Fruit fly (Drosophila melanogaster) whole organism, prepupa: Measurements from ENCODE around the gene CG46303.
A peak's percentile ranks its signal among the peaks of the same experiment; 100 is the strongest.

Experiments
- Blimp-1 ChIP-seq: fragments of 200-800 bp; sonication (Bioruptor generic); optimal IDR thresholded peaks from 3 replicates; lab custom pipeline; 2017; ENCODE audit warnings: missing biosample characterization, missing genetic modification characterization, mild to moderate bottlenecking, moderate library complexity, missing genetic modification reagents
- CG10631 ChIP-seq: fragments of 200-800 bp; sonication (Bioruptor generic); optimal IDR thresholded peaks from 2 replicates; lab custom pipeline; 2016; ENCODE audit warnings: missing biosample characterization, missing genetic modification characterization
- CG10669 ChIP-seq: fragments of 200-800 bp; sonication (Bioruptor generic); optimal IDR thresholded peaks from 3 replicates; lab custom pipeline; 2018; ENCODE audit warnings: missing biosample characterization, mild to moderate bottlenecking, missing genetic modification characterization, moderate library complexity
- CG11294 ChIP-seq: fragments of 200-800 bp; sonication (Bioruptor generic); IDR thresholded peaks from 2 replicates; pipeline ENCODE4 v1.3.6; 2022; ENCODE audit warnings: missing biosample characterization, missing genetic modification characterization
- CG11762 ChIP-seq: fragments of 200-800 bp; sonication (Bioruptor generic); optimal IDR thresholded peaks from 3 replicates; lab custom pipeline; 2016; ENCODE audit warnings: missing biosample characterization, missing genetic modification characterization; ENCODE audit not compliant: insufficient read depth
- CG11902 ChIP-seq: fragments of 200-800 bp; sonication (Bioruptor generic); optimal IDR thresholded peaks from 3 replicates; lab custom pipeline; 2016; ENCODE audit warnings: missing biosample characterization, missing genetic modification characterization
- CG15336 ChIP-seq: fragments of 200-800 bp; sonication (Bioruptor generic); IDR thresholded peaks from 2 replicates; pipeline ENCODE4 v1.3.6; 2022; ENCODE audit warnings: missing biosample characterization, missing genetic modification characterization
- CG16779 ChIP-seq: fragments of 200-800 bp; sonication (Bioruptor generic); optimal IDR thresholded peaks from 3 replicates; lab custom pipeline; 2017; ENCODE audit warnings: missing biosample characterization, mild to moderate bottlenecking, missing genetic modification characterization
- CG31627 ChIP-seq: fragments of 200-800 bp; sonication (Bioruptor generic); optimal IDR thresholded peaks from 3 replicates; lab custom pipeline; 2016; ENCODE audit warnings: missing biosample characterization, missing genetic modification characterization
- CG34406 ChIP-seq: fragments of 200-800 bp; sonication (Bioruptor generic); optimal IDR thresholded peaks from 3 replicates; lab custom pipeline; 2016; ENCODE audit warnings: missing biosample characterization, missing genetic modification characterization
- CG3919 ChIP-seq: fragments of 200-800 bp; sonication (Bioruptor generic); optimal IDR thresholded peaks from 3 replicates; lab custom pipeline; 2016; ENCODE audit warnings: missing biosample characterization, missing genetic modification characterization
- CG4318 ChIP-seq: fragments of 200-800 bp; sonication (Bioruptor generic); optimal IDR thresholded peaks from 3 replicates; lab custom pipeline; 2017; ENCODE audit warnings: missing biosample characterization, mild to moderate bottlenecking, missing genetic modification characterization
- CG6163 ChIP-seq: fragments of 200-800 bp; sonication (Bioruptor generic); IDR thresholded peaks from 3 replicates; pipeline ENCODE4 v1.3.6; 2022; ENCODE audit warnings: missing biosample characterization, missing genetic modification characterization
- CG6792 ChIP-seq: fragments of 200-800 bp; sonication (Bioruptor generic); optimal IDR thresholded peaks from 3 replicates; lab custom pipeline; 2016; ENCODE audit warnings: missing biosample characterization, missing genetic modification characterization
- CG6808 ChIP-seq: fragments of 200-800 bp; sonication (Bioruptor generic); optimal IDR thresholded peaks from 3 replicates; lab custom pipeline; 2017; ENCODE audit warnings: missing biosample characterization, missing genetic modification characterization, mild to moderate bottlenecking, moderate library complexity, missing genetic modification reagents
- CG9139 ChIP-seq: fragments of 200-800 bp; sonication (Bioruptor generic); optimal IDR thresholded peaks from 3 replicates; lab custom pipeline; 2017; ENCODE audit warnings: missing biosample characterization, mild to moderate bottlenecking, missing genetic modification characterization
- Eip75B ChIP-seq: fragments of 200-800 bp; sonication (Bioruptor generic); optimal IDR thresholded peaks from 3 replicates; lab custom pipeline; 2016; ENCODE audit warnings: missing biosample characterization, missing genetic modification characterization
- Eip93F ChIP-seq: fragments of 200-800 bp; sonication (Bioruptor generic); optimal IDR thresholded peaks from 2 replicates; lab custom pipeline; 2016; ENCODE audit warnings: missing biosample characterization, mild to moderate bottlenecking, missing genetic modification characterization
- Ets21C ChIP-seq: fragments of 200-800 bp; sonication (Bioruptor generic); optimal IDR thresholded peaks from 3 replicates; lab custom pipeline; 2016; ENCODE audit warnings: missing biosample characterization, missing genetic modification characterization
- Ets96B ChIP-seq: fragments of 200-800 bp; optimal IDR thresholded peaks from 2 replicates; lab custom pipeline; 2019; ENCODE audit warnings: missing biosample characterization, mild to moderate bottlenecking, missing genetic modification characterization, moderate library complexity
- Lpt ChIP-seq: fragments of 200-800 bp; sonication (Bioruptor generic); optimal IDR thresholded peaks from 3 replicates; lab custom pipeline; 2016; ENCODE audit warnings: missing biosample characterization, missing genetic modification characterization
- Met ChIP-seq: fragments of 200-800 bp; sonication (Bioruptor generic); optimal IDR thresholded peaks from 3 replicates; lab custom pipeline; 2016; ENCODE audit warnings: missing biosample characterization, missing genetic modification characterization
- Smox ChIP-seq: fragments of 200-800 bp; sonication (Bioruptor generic); optimal IDR thresholded peaks from 3 replicates; lab custom pipeline; 2016; ENCODE audit warnings: missing biosample characterization, missing genetic modification characterization
- Sox102F ChIP-seq: fragments of 200-800 bp; sonication (Bioruptor generic); optimal IDR thresholded peaks from 2 replicates; lab custom pipeline; 2016; ENCODE audit warnings: missing biosample characterization, mild to moderate bottlenecking, missing genetic modification characterization
- Sox15 ChIP-seq: fragments of 200-800 bp; sonication (Bioruptor generic); optimal IDR thresholded peaks from 3 replicates; lab custom pipeline; 2016; ENCODE audit warnings: missing biosample characterization, missing genetic modification characterization
- dac ChIP-seq: fragments of 200-800 bp; sonication (Bioruptor generic); optimal IDR thresholded peaks from 2 replicates; lab custom pipeline; 2017; ENCODE audit warnings: missing biosample characterization, mild to moderate bottlenecking, missing genetic modification characterization
- eg ChIP-seq: fragments of 200-800 bp; sonication (Bioruptor generic); IDR thresholded peaks from 3 replicates; pipeline ENCODE4 v1.3.6; 2022; ENCODE audit warnings: missing biosample characterization, missing genetic modification characterization
- esn ChIP-seq: fragments of 200-800 bp; sonication (Bioruptor generic); optimal IDR thresholded peaks from 2 replicates; lab custom pipeline; 2016; ENCODE audit warnings: missing biosample characterization, mild to moderate bottlenecking, missing genetic modification characterization, moderate library complexity
- fd59A ChIP-seq: fragments of 200-800 bp; sonication (Bioruptor generic); optimal IDR thresholded peaks from 2 replicates; lab custom pipeline; 2017; ENCODE audit warnings: missing biosample characterization, mild to moderate bottlenecking, missing genetic modification characterization, missing genetic modification reagents
- fd85E ChIP-seq: fragments of 200-800 bp; sonication (Bioruptor generic); optimal IDR thresholded peaks from 3 replicates; lab custom pipeline; 2016; ENCODE audit warnings: missing biosample characterization, missing genetic modification characterization
- fkh ChIP-seq: fragments of 200-800 bp; sonication (Bioruptor generic); optimal IDR thresholded peaks from 3 replicates; lab custom pipeline; 2017; ENCODE audit warnings: missing biosample characterization, mild to moderate bottlenecking, missing genetic modification characterization, moderate library complexity
- pdm3 ChIP-seq: fragments of 200-800 bp; sonication (Bioruptor generic); optimal IDR thresholded peaks from 3 replicates; lab custom pipeline; 2016; ENCODE audit warnings: missing biosample characterization, missing genetic modification characterization
- spab ChIP-seq: fragments of 200-800 bp; sonication (Bioruptor generic); optimal IDR thresholded peaks from 2 replicates; lab custom pipeline; 2017; ENCODE audit warnings: missing biosample characterization, mild to moderate bottlenecking, missing genetic modification characterization, missing genetic modification reagents
- ss ChIP-seq, 2 experiments: fragments of 200-800 bp; sonication (Bioruptor generic); optimal IDR thresholded peaks; 2 replicates in 1 of 2; 3 replicates in 1 of 2; lab custom pipeline; 2017 to 2018; ENCODE audit warnings: mild to moderate bottlenecking in 2 of 2, missing biosample characterization in 2 of 2, missing genetic modification characterization in 2 of 2, moderate library complexity in 1 of 2
- svp ChIP-seq: fragments of 200-800 bp; sonication (Bioruptor generic); peaks from one replicate; lab custom pipeline; 2016; ENCODE audit warnings: missing biosample characterization, missing genetic modification characterization
- vri ChIP-seq: fragments of 200-800 bp; sonication (Bioruptor generic); optimal IDR thresholded peaks from 3 replicates; lab custom pipeline; 2016; ENCODE audit warnings: missing biosample characterization, mild to moderate bottlenecking, missing genetic modification characterization

The CG46303 gene

dm6 chr3R:5778731-5779593, 42.8 kb upstream of the CG46303 start, which contains the start of gene jagn (continued):
- 0 out of 3 replicates have a peak, but pooled peaks have one; percentile 24 for TF ChIP-seq eg
- TF ChIP-seq dac (GFP tag; lab: Kevin White, UChicago) = no peak
- TF ChIP-seq pdm3 (GFP tag; lab: Kevin White, UChicago) = peak; percentile 26
- peak; percentile 73 for TF ChIP-seq CG31627 (GFP tag; lab: Kevin White, UChicago)
- TF ChIP-seq CG11294 = no peak
- TF ChIP-seq fkh (GFP tag; lab: Kevin White, UChicago) = no peak
- TF ChIP-seq fd59A (GFP tag; lab: Kevin White, UChicago) = no peak
- peak; percentile 53 for TF ChIP-seq Smox (GFP tag; lab: Kevin White, UChicago)
- TF ChIP-seq CG34406 (GFP tag; lab: Kevin White, UChicago) = peak; percentile 27
- no peak for TF ChIP-seq Ets96B
- TF ChIP-seq CG11762 (GFP tag; lab: Kevin White, UChicago) = no peak
- no peak for TF ChIP-seq Sox15 (GFP tag; lab: Kevin White, UChicago)
- TF ChIP-seq Blimp-1 = peak; percentile 18
- TF ChIP-seq Eip75B (GFP tag; lab: Kevin White, UChicago) = peak; percentile 40
- TF ChIP-seq CG3919 (GFP tag; lab: Kevin White, UChicago) = peak; percentile 56
- no peak for TF ChIP-seq ss (GFP tag; optimal IDR thresholded peaks at IDR 0.05; lab: Kevin White, UChicago)
- TF ChIP-seq CG4318 = no peak
- peak; percentile 63 for TF ChIP-seq Met (GFP tag; lab: Kevin White, UChicago)
- 0 out of 2 replicates have a peak, but pooled peaks have one; percentile 18 for TF ChIP-seq CG15336
- no peak for TF ChIP-seq CG6792

dm6 chr3R:5780976-5781375, 40.8 kb upstream of the CG46303 start, which contains the start of gene CG2082:
Gene CG2082 (minus strand): TSS chr3R:5781076.
- TF ChIP-seq ss (GFP tag; optimal IDR thresholded peaks at IDR 0.05; lab: Kevin White, UChicago) (no peak), CG15336 (no peak), Sox102F (GFP tag; lab: Kevin White, UChicago) (no peak), spab (GFP tag; lab: Kevin White, UChicago) (no peak), CG10631 (GFP tag; lab: Kevin White, UChicago) (no peak), Ets21C (GFP tag; lab: Kevin White, UChicago) (no peak), Smox (GFP tag; lab: Kevin White, UChicago) (no peak), Sox15 (GFP tag; lab: Kevin White, UChicago) (no peak), pdm3 (GFP tag; lab: Kevin White, UChicago) (no peak), CG9139 (GFP tag; lab: Kevin White, UChicago) (no peak), CG16779 (tag; lab: Kevin White, UChicago) (no peak), fd85E (GFP tag; lab: Kevin White, UChicago) (no peak), esn (GFP tag; lab: Kevin White, UChicago) (no peak), Lpt (GFP tag; lab: Kevin White, UChicago) (no peak), CG11294 (no peak), Eip93F (GFP tag; lab: Kevin White, UChicago) (no peak)
- TF ChIP-seq, all 60 proteins: peak for 0

- no peak for TF ChIP-seq CG3919 (GFP tag; lab: Kevin White, UChicago)
- TF ChIP-seq CG10669 (GFP tag; lab: Kevin White, UChicago) = no peak
- no peak for TF ChIP-seq vri
- TF ChIP-seq esn (GFP tag; lab: Kevin White, UChicago) = no peak
- TF ChIP-seq CG11762 (GFP tag; lab: Kevin White, UChicago) = no peak
- no peak for TF ChIP-seq CG6163
- no peak for TF ChIP-seq CG34406 (GFP tag; lab: Kevin White, UChicago)
- no peak for TF ChIP-seq svp (GFP tag; lab: Kevin White, UChicago)
- TF ChIP-seq eg = no peak
- no peak for TF ChIP-seq CG6808 (GFP tag; lab: Kevin White, UChicago)
- no peak for TF ChIP-seq CG11902 (GFP tag; lab: Kevin White, UChicago)
- no peak for TF ChIP-seq pdm3 (GFP tag; lab: Kevin White, UChicago)
These were observed 40.3 kb upstream of the CG46303 start, which contains the start of gene kat-60L1 for dm6 chr3R:5781462-5781861. Gene kat-60L1 (plus strand): TSS chr3R:5781762.
